Fruit fly (Drosophila melanogaster) whole organism: ENCODE data around the gene B4.

Source experiments
- CG8478 ChIP-seq: fragments of >200 bp; optimal IDR thresholded peaks from 2 replicates; lab custom pipeline; 2018; ENCODE audit warnings: inconsistent platforms
- EcR ChIP-seq, 2 experiments: fragments of >200 bp; optimal IDR thresholded peaks; 2 replicates each; lab custom pipeline; 2017; ENCODE audit warnings: missing biosample characterization in 2 of 2, missing genetic modification characterization in 2 of 2, missing genetic modification reagents in 2 of 2
- pan ChIP-seq: fragments of >200 bp; optimal IDR thresholded peaks from 2 replicates; lab custom pipeline; 2017
- psq ChIP-seq: fragments of >200 bp; optimal IDR thresholded peaks from 2 replicates; lab custom pipeline; 2017
- usp ChIP-seq: fragments of >200 bp; optimal IDR thresholded peaks from 2 replicates; lab custom pipeline; 2017; ENCODE audit warnings: missing biosample characterization, missing genetic modification characterization, mixed read lengths

dm6 chr2L:13555397-13555796 lies 6.3 kb upstream of the B4 start:
- TF ChIP-seq pan = no peak
- no peak for TF ChIP-seq EcR (GFP tag; optimal IDR thresholded peaks at IDR 0.05; lab: Kevin White, UChicago)
- no peak for TF ChIP-seq usp
- no peak for TF ChIP-seq psq (lab: Kevin White, UChicago)
- no peak for TF ChIP-seq CG8478 (lab: Kevin White, UChicago)
